Worm (Caenorhabditis elegans): ENCODE measurements around the gene pri-1.

The pri-1 gene

DNA sequence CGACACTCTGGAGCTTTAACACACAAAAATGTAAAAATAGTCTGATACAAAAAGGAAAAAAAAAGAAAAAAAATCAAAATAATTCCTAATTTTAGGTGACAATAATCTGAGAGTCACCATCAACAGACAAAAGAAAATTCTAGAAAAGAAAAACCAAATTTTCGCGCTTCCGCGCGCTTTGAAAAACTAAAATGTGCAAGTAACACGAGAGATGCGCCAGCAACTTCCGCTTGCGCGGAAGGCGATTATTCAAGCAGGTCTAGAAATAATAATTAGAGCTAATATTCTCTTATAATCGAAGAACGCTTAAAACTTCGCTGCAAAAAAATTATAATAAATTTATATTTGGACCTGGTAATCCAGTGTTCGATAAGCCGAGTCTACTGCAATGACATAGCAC is 2.9 kb upstream of the pri-1 start (continued):
- peak; percentile 40 for TF ChIP-seq lsy-27 (tag; optimal IDR thresholded peaks at IDR 0.05; ENCODE audit: borderline replicate concordance, insufficient read depth)
- TF ChIP-seq dpl-1 (GFP tag; optimal IDR thresholded peaks at IDR 0.05), result peak; percentile 99
- TF ChIP-seq sea-2 (GFP tag; IDR thresholded peaks at IDR 0.05), result no peak
- TF ChIP-seq ztf-18 (tag; optimal IDR thresholded peaks at IDR 0.05), result peak; percentile 99
- peak; percentile 3 for TF ChIP-seq T26A5.8 (tag; optimal IDR thresholded peaks at IDR 0.05)
- peak; percentile 72 for TF ChIP-seq attf-3 (GFP tag; conservative IDR thresholded peaks at IDR 0.05)
- no peak for TF ChIP-seq atf-7 (tag; optimal IDR thresholded peaks at IDR 0.05)
- TF ChIP-seq hsf-1 (GFP tag; IDR thresholded peaks at IDR 0.05), result peak; percentile 100
- no peak for TF ChIP-seq B0035.1 (tag; optimal IDR thresholded peaks at IDR 0.05)
- TF ChIP-seq bed-2 (GFP tag; IDR thresholded peaks at IDR 0.05), result no peak
- peak; percentile 97 for TF ChIP-seq F49E8.2 (tag; optimal IDR thresholded peaks at IDR 0.05; ENCODE audit: insufficient read depth)
- TF ChIP-seq bed-1 (GFP tag; IDR thresholded peaks at IDR 0.05), result 0 out of 2 replicates have a peak, but pooled peaks have one; percentile 25
- TF ChIP-seq lin-54 (GFP tag; optimal IDR thresholded peaks at IDR 0.05), result peak; percentile 97
- peak; percentile 97 for TF ChIP-seq rcor-1 (GFP tag; IDR thresholded peaks at IDR 0.05)
- no peak for TF ChIP-seq F57C9.4 (tag; optimal IDR thresholded peaks at IDR 0.05)
- TF ChIP-seq ZK185.1 (tag; optimal IDR thresholded peaks at IDR 0.05; ENCODE audit: poor library complexity, severe bottlenecking), result peak; percentile 69
- no peak for TF ChIP-seq ccch-3 (GFP tag; optimal IDR thresholded peaks at IDR 0.05)
- TF ChIP-seq repo-1 (tag; optimal IDR thresholded peaks at IDR 0.05), result peak; percentile 72
- peak; percentile 100 for TF ChIP-seq xnd-1 (tag; optimal IDR thresholded peaks at IDR 0.05)
- no peak for TF ChIP-seq F52B5.7 (tag; optimal IDR thresholded peaks at IDR 0.05)
- peak; percentile 97 for TF ChIP-seq snpc-3.4 (tag; optimal IDR thresholded peaks at IDR 0.05)
- TF ChIP-seq attf-6 (GFP tag; IDR thresholded peaks at IDR 0.05), result peak; percentile 91
- TF ChIP-seq Y53G8AR.9 (GFP tag; conservative IDR thresholded peaks at IDR 0.05), result peak; percentile 98
- TF ChIP-seq nfya-1 (tag; optimal IDR thresholded peaks at IDR 0.05; ENCODE audit: borderline replicate concordance, insufficient read depth), result no peak
- no peak for TF ChIP-seq somi-1 (GFP tag; optimal IDR thresholded peaks at IDR 0.05)
- no peak for TF ChIP-seq F10E7.11 (tag; optimal IDR thresholded peaks at IDR 0.05)
- TF ChIP-seq nfya-2 (GFP tag; IDR thresholded peaks at IDR 0.05), result peak; percentile 87; the same call in 1 of the 2 replicates
- peak; percentile 56 to 92 (median 88) for TF ChIP-seq lin-35 (GFP tag; optimal IDR thresholded peaks at IDR 0.05)
- TF ChIP-seq die-1 (tag; optimal IDR thresholded peaks at IDR 0.05), result peak; percentile 16
- TF ChIP-seq ceh-40 (GFP tag; IDR thresholded peaks at IDR 0.05), result 0 out of 2 replicates have a peak, but pooled peaks have one; percentile 48
- peak; percentile 73 for TF ChIP-seq Y53F4B.3 (GFP tag; IDR thresholded peaks at IDR 0.05)
- peak; percentile 83 for TF ChIP-seq athp-1 (tag; optimal IDR thresholded peaks at IDR 0.05)
- TF ChIP-seq him-1 (tag; optimal IDR thresholded peaks at IDR 0.05), result peak; percentile 87
- no peak for TF ChIP-seq F55B11.4 (tag; optimal IDR thresholded peaks at IDR 0.05; ENCODE audit: borderline replicate concordance, insufficient read depth)
- peak; percentile 99 for TF ChIP-seq B0019.2 (GFP tag; conservative IDR thresholded peaks at IDR 0.05)
- no peak for TF ChIP-seq mxl-1 (tag; optimal IDR thresholded peaks at IDR 0.05)
- no peak for TF ChIP-seq lin-40 (tag; optimal IDR thresholded peaks at IDR 0.05)

- TF ChIP-seq snpc-4 (GFP tag; optimal IDR thresholded peaks at IDR 0.05), result no peak
- TF ChIP-seq snpc-4 (tag; optimal IDR thresholded peaks at IDR 0.05), result peak in 1 of 4 experiments; percentile 5
- TF ChIP-seq attf-5 (GFP tag; optimal IDR thresholded peaks at IDR 0.05), result peak; percentile 26
- TF ChIP-seq efl-1 (GFP tag; optimal IDR thresholded peaks at IDR 0.05), result peak; percentile 2
- peak; percentile 57; the same call in 1 of the 2 replicates for TF ChIP-seq pbrm-1 (GFP tag; IDR thresholded peaks at IDR 0.05)
- TF ChIP-seq lin-26 (GFP tag; IDR thresholded peaks at IDR 0.05), result no peak
- TF ChIP-seq lin-54 (GFP tag; optimal IDR thresholded peaks at IDR 0.05), result peak; percentile 4
- peak; percentile 27; the same call in 1 of the 2 replicates for TF ChIP-seq hmg-1.2 (GFP tag; IDR thresholded peaks at IDR 0.05)
- TF ChIP-seq lir-1 (GFP tag; conservative IDR thresholded peaks at IDR 0.05), result no peak
Observed at ce11 chrIII:9616426-9616825, 2.3 kb upstream of the pri-1 start, which contains the start of gene hcp-3. Gene hcp-3 (minus strand): TSS chrIII:9616470.

Data from whole organism, young adult.